Fruit fly (Drosophila melanogaster): ENCODE data around the gene CG12229.

Gene CG12229

dm6 chr3L:17425132-17425713 is 11.0 kb downstream of the CG12229 start, which contains the start of the genes Sec3 and COX7B (continued):
- no peak for TF ChIP-seq Dip2 (GFP tag; IDR thresholded peaks at IDR 0.05)
- TF ChIP-seq CG10366 (GFP tag; IDR thresholded peaks at IDR 0.05) = peak; percentile 47
- peak; percentile 63 for TF ChIP-seq scrt (GFP tag; optimal IDR thresholded peaks at IDR 0.05)
- peak; percentile 67 for TF ChIP-seq Elba2 (GFP tag; optimal IDR thresholded peaks at IDR 0.05)
- TF ChIP-seq Eip74EF (GFP tag; optimal IDR thresholded peaks at IDR 0.05) = peak in 1 of 2 experiments; percentile 15
- TF ChIP-seq pfk (GFP tag; optimal IDR thresholded peaks at IDR 0.05) = no peak
- 0 out of 3 replicates have a peak, but pooled peaks have one; percentile 12 for TF ChIP-seq Mrtf (GFP tag; IDR thresholded peaks at IDR 0.05)
- TF ChIP-seq CG2712 (tag; optimal IDR thresholded peaks at IDR 0.05) = peak; percentile 75
- TF ChIP-seq CG10543 (GFP tag; optimal IDR thresholded peaks at IDR 0.05) = peak; percentile 67
- peak; percentile 31 for TF ChIP-seq jumu (GFP tag; optimal IDR thresholded peaks at IDR 0.05)
- no peak for TF ChIP-seq CG4360 (GFP tag; IDR thresholded peaks at IDR 0.05)
- peak; percentile 78 for TF ChIP-seq CG34376 (GFP tag; optimal IDR thresholded peaks at IDR 0.05)
- peak; percentile 62 for TF ChIP-seq CG10979 (tag; optimal IDR thresholded peaks at IDR 0.05)
- peak; percentile 75 for TF ChIP-seq gem (tag; optimal IDR thresholded peaks at IDR 0.05)
- TF ChIP-seq PHDP (tag; optimal IDR thresholded peaks at IDR 0.05) = peak; percentile 66
- TF ChIP-seq CG13775 (GFP tag; optimal IDR thresholded peaks at IDR 0.05) = peak; percentile 67
- TF ChIP-seq CG7963 (GFP tag; IDR thresholded peaks at IDR 0.05; ENCODE audit: partially characterized antibody) = peak; percentile 41; the same call in 2 of the 3 replicates
- peak; percentile 62 for TF ChIP-seq Abd-B (GFP tag; optimal IDR thresholded peaks at IDR 0.05)
- TF ChIP-seq CG43689 (GFP tag; IDR thresholded peaks at IDR 0.05) = no peak
- TF ChIP-seq CG2202 (tag; optimal IDR thresholded peaks at IDR 0.05) = peak; percentile 7
- TF ChIP-seq CG6765 (GFP tag; optimal IDR thresholded peaks at IDR 0.05) = no peak
- peak; percentile 34 for TF ChIP-seq maf-S (GFP tag; optimal IDR thresholded peaks at IDR 0.05)
- peak; percentile 82 for TF ChIP-seq CG1603 (tag; optimal IDR thresholded peaks at IDR 0.05)
- peak; percentile 71 for TF ChIP-seq CG10147 (GFP tag; optimal IDR thresholded peaks at IDR 0.05)
- TF ChIP-seq CG30403 (GFP tag; optimal IDR thresholded peaks at IDR 0.05) = peak; percentile 78
- no peak for TF ChIP-seq ATbp (GFP tag; optimal IDR thresholded peaks at IDR 0.05)
- TF ChIP-seq CG10462 (GFP tag; optimal IDR thresholded peaks at IDR 0.05) = no peak
- TF ChIP-seq CG9817 (tag; optimal IDR thresholded peaks at IDR 0.05) = peak; percentile 81
- TF ChIP-seq CG12769 (tag; optimal IDR thresholded peaks at IDR 0.05) = peak; percentile 84
- peak; percentile 54 for TF ChIP-seq Sox102F (GFP tag; optimal IDR thresholded peaks at IDR 0.05)
- no peak for TF ChIP-seq CG6813 (GFP tag; optimal IDR thresholded peaks at IDR 0.05)
- no peak for TF ChIP-seq Doc2 (GFP tag; IDR thresholded peaks at IDR 0.05)
- no peak for TF ChIP-seq CG1792 (GFP tag; optimal IDR thresholded peaks at IDR 0.05)
- no peak for TF ChIP-seq gt (GFP tag; IDR thresholded peaks at IDR 0.05)
- TF ChIP-seq CG15514 (GFP tag; optimal IDR thresholded peaks at IDR 0.05) = peak; percentile 70
- TF ChIP-seq Kr (GFP tag; optimal IDR thresholded peaks at IDR 0.05) = no peak
- peak; percentile 72 for TF ChIP-seq vvl (GFP tag; IDR thresholded peaks at IDR 0.05)
- peak; percentile 61 for TF ChIP-seq ems (GFP tag; optimal IDR thresholded peaks at IDR 0.05)
- TF ChIP-seq chinmo (GFP tag; IDR thresholded peaks at IDR 0.05; ENCODE audit: partially characterized antibody) = peak; percentile 76; the same call in 2 of the 4 replicates
- no peak for TF ChIP-seq abd-A (tag; optimal IDR thresholded peaks at IDR 0.05)
- peak; percentile 48 for TF ChIP-seq sd (tag; optimal IDR thresholded peaks at IDR 0.05)
- peak; percentile 11 for TF ChIP-seq Nf-YB (GFP tag; optimal IDR thresholded peaks at IDR 0.05)
- peak; percentile 66 for TF ChIP-seq Atf3 (GFP tag; optimal IDR thresholded peaks at IDR 0.05)
- peak; percentile 96 for TF ChIP-seq Doc3 (GFP tag; IDR thresholded peaks at IDR 0.05; ENCODE audit: partially characterized antibody)
- no peak for TF ChIP-seq wor (GFP tag; IDR thresholded peaks at IDR 0.05)
- peak; percentile 50 for TF ChIP-seq Meics (GFP tag; optimal IDR thresholded peaks at IDR 0.05)
- TF ChIP-seq HLH54F (GFP tag; optimal IDR thresholded peaks at IDR 0.05) = peak; percentile 74
- no peak for TF ChIP-seq lov (optimal IDR thresholded peaks at IDR 0.05)
- TF ChIP-seq lov (GFP tag; IDR thresholded peaks at IDR 0.05) = no peak
